Fruit fly (Drosophila melanogaster) whole organism, pupa: Measurements from ENCODE around the gene CG14561.

ENCODE experiments used
- CG10348 ChIP-seq: fragments of 200-800 bp; sonication (Bioruptor generic); IDR thresholded peaks from 2 replicates; pipeline ENCODE4 v1.3.6; 2022; ENCODE audit warnings: missing biosample characterization, missing genetic modification characterization
- CG12605 ChIP-seq: fragments of 200-800 bp; sonication (Bioruptor generic); IDR thresholded peaks from 2 replicates; pipeline ENCODE4 v1.3.6; 2022; ENCODE audit warnings: missing biosample characterization, missing genetic modification characterization
- CG13204 ChIP-seq: fragments of 200-800 bp; sonication (Bioruptor generic); optimal IDR thresholded peaks from 2 replicates; lab custom pipeline; 2018; ENCODE audit warnings: missing biosample characterization, mild to moderate bottlenecking, missing genetic modification characterization, moderate library complexity
- CG14655 ChIP-seq: fragments of 200-800 bp; sonication (Bioruptor generic); optimal IDR thresholded peaks from 3 replicates; lab custom pipeline; 2017; ENCODE audit warnings: mild to moderate bottlenecking, missing biosample characterization, missing genetic modification reagents, missing genetic modification characterization
- CG15710 ChIP-seq: fragments of 200-800 bp; sonication (Bioruptor generic); optimal IDR thresholded peaks from 2 replicates; lab custom pipeline; 2018; ENCODE audit warnings: missing biosample characterization, mild to moderate bottlenecking, missing genetic modification characterization, moderate library complexity
- CG17806 ChIP-seq: fragments of 200-800 bp; sonication (Bioruptor generic); optimal IDR thresholded peaks from 2 replicates; lab custom pipeline; 2018; ENCODE audit warnings: missing biosample characterization, mild to moderate bottlenecking, missing genetic modification characterization, moderate library complexity
- CG32121 ChIP-seq: fragments of 200-800 bp; sonication (Bioruptor generic); IDR thresholded peaks from 2 replicates; pipeline ENCODE4 v1.3.6; 2022; ENCODE audit warnings: missing biosample characterization, missing genetic modification characterization
- CG34367 ChIP-seq: fragments of 200-800 bp; sonication (Bioruptor generic); optimal IDR thresholded peaks from 2 replicates; lab custom pipeline; 2018; ENCODE audit warnings: missing biosample characterization, mild to moderate bottlenecking, missing genetic modification characterization
- CG4496 ChIP-seq: fragments of 200-800 bp; sonication (Bioruptor generic); IDR thresholded peaks from 3 replicates; pipeline ENCODE4 v1.3.6; 2022; ENCODE audit warnings: missing biosample characterization, missing genetic modification characterization
- CG8159 ChIP-seq: fragments of 200-800 bp; sonication (Bioruptor generic); optimal IDR thresholded peaks from 3 replicates; lab custom pipeline; 2018; ENCODE audit warnings: missing biosample characterization, mild to moderate bottlenecking, missing genetic modification characterization, moderate library complexity
- CG8301 ChIP-seq: fragments of 200-800 bp; sonication (Bioruptor generic); optimal IDR thresholded peaks from 2 replicates; lab custom pipeline; 2018; ENCODE audit warnings: missing biosample characterization, mild to moderate bottlenecking, missing genetic modification characterization
- CG9948 ChIP-seq: fragments of 200-800 bp; sonication (Bioruptor generic); optimal IDR thresholded peaks from 2 replicates; lab custom pipeline; 2018; ENCODE audit warnings: missing biosample characterization, mild to moderate bottlenecking, missing genetic modification characterization, moderate library complexity
- D1 ChIP-seq: fragments of 200-800 bp; sonication (Bioruptor generic); optimal IDR thresholded peaks from 2 replicates; lab custom pipeline; 2018; ENCODE audit warnings: missing biosample characterization, mild to moderate bottlenecking, missing genetic modification characterization, moderate library complexity
- EcR ChIP-seq: fragments of 200-800 bp; sonication (Bioruptor generic); optimal IDR thresholded peaks from 3 replicates; lab custom pipeline; 2019; ENCODE audit warnings: missing biosample characterization, missing genetic modification characterization, mild to moderate bottlenecking, moderate library complexity, missing genetic modification reagents
- Ets98B ChIP-seq: fragments of 200-800 bp; sonication (Bioruptor generic); IDR thresholded peaks from 2 replicates; pipeline ENCODE4 v1.3.6; 2022; ENCODE audit warnings: missing biosample characterization, missing genetic modification characterization
- Pif1A ChIP-seq: fragments of 200-800 bp; sonication (Bioruptor generic); optimal IDR thresholded peaks from 3 replicates; lab custom pipeline; 2016; ENCODE audit warnings: missing biosample characterization, missing genetic modification characterization
- Pif1B ChIP-seq: fragments of 200-800 bp; sonication (Bioruptor generic); optimal IDR thresholded peaks from 3 replicates; lab custom pipeline; 2016; ENCODE audit warnings: missing biosample characterization, missing genetic modification characterization
- Snoo ChIP-seq: fragments of 200-800 bp; sonication (Bioruptor generic); optimal IDR thresholded peaks from 3 replicates; lab custom pipeline; 2017; ENCODE audit warnings: missing biosample characterization, mild to moderate bottlenecking, missing genetic modification characterization, inconsistent platforms
- fd96Ca ChIP-seq: fragments of 200-800 bp; sonication (Bioruptor generic); IDR thresholded peaks from 3 replicates; pipeline ENCODE4 v1.3.6; 2022; ENCODE audit warnings: missing biosample characterization, missing genetic modification characterization
- gl ChIP-seq: fragments of 200-800 bp; sonication (Bioruptor generic); optimal IDR thresholded peaks from 2 replicates; lab custom pipeline; 2018; ENCODE audit warnings: missing biosample characterization, mild to moderate bottlenecking, missing genetic modification characterization
- rn ChIP-seq: fragments of 200-800 bp; sonication (Bioruptor generic); IDR thresholded peaks from 2 replicates; pipeline ENCODE4 v1.3.6; 2022; ENCODE audit warnings: missing biosample characterization, missing genetic modification characterization

CG14561 gene

dm6 chr3L:22065694-22066093, at the start of gene CG14561:
TSS of gene CG14561 (plus strand) at chr3L:22065907.
- TF ChIP-seq Ets98B (GFP tag; lab: Robert Waterston, UW): 0 out of 2 replicates have a peak, but pooled peaks have one; percentile 12
- TF ChIP-seq CG15710 (tag; lab: Kevin White, UChicago): no peak
- no peak for TF ChIP-seq CG9948 (tag; lab: Kevin White, UChicago)
- TF ChIP-seq CG4496 (GFP tag; lab: Robert Waterston, UW): 0 out of 3 replicates have a peak, but pooled peaks have one; percentile 8
- no peak for TF ChIP-seq CG32121 (GFP tag; lab: Robert Waterston, UW)
- 0 out of 2 replicates have a peak, but pooled peaks have one; percentile 21 for TF ChIP-seq rn (GFP tag; lab: Robert Waterston, UW)

DNA sequence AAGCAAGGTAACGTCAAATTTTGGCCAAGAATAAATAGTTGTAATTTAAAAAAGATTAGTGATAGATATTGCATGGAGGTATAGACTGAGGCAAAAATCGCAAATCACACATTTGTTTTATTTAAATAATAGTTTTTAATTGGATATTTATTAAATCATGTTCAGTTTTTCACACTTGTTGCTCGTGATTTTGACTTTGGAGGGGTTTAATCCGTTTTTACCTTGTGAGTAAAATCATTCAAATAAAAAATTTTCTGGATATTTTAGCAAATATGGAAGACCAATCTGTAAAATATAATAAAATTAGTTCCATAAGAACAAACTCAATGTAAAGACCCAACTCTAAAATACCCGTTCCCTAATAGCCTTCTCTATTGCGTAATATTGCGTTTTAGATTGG, 37.5 kb upstream of the CG14561 start, which contains the start of gene CG7140:
TSS of gene CG7140 (minus strand) at position 101 of the 400 bp plus-strand sequence.
- TF ChIP-seq CG9948 (tag; lab: Kevin White, UChicago): no peak
- TF ChIP-seq CG8301 (tag; lab: Kevin White, UChicago): no peak
- TF ChIP-seq Pif1A: no peak

dm6 chr3L:22029670-22030069, 36.0 kb upstream of the CG14561 start, which contains the start of gene CG43392:
TSS of gene CG43392 (minus strand) at chr3L:22029770.
- TF ChIP-seq CG32121 (GFP tag; lab: Robert Waterston, UW) (no peak), CG13204 (no peak), CG12605 (no peak), Pif1B (GFP tag; lab: Kevin White, UChicago) (no peak), CG17806 (tag; lab: Kevin White, UChicago) (no peak), Snoo (tag; lab: Kevin White, UChicago) (no peak), CG14655 (GFP tag; lab: Kevin White, UChicago) (no peak)

DNA sequence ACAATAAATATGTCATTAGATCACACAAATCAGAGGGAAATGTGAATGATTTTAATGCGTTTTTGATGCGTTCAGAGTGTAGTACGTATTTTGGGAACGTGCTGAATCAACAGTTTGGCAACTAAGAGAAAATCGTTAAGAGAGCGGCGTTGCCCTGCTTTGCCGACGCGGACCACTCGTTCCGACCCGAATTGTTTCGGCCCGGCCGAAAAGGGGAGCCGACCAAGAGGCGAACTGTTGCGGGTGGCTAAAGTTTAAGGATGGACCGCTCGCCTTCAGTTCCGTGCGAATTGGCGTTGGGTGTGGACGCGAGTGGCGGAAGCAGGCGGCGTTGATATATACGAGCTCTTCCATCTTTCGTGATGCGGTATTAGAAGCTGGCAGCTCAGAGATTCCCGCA, 31.0 kb upstream of the CG14561 start, which contains the start of gene Oct-TyrR:
TSS of gene Oct-TyrR (plus strand) at position 287 of the 400 bp plus-strand sequence.
- TF ChIP-seq CG17806 (tag; lab: Kevin White, UChicago): no peak
- 0 out of 3 replicates have a peak, but pooled peaks have one; percentile 26 for TF ChIP-seq CG4496 (GFP tag; lab: Robert Waterston, UW)
- TF ChIP-seq Pif1A: no peak
- no peak for TF ChIP-seq Ets98B (GFP tag; lab: Robert Waterston, UW)

DNA sequence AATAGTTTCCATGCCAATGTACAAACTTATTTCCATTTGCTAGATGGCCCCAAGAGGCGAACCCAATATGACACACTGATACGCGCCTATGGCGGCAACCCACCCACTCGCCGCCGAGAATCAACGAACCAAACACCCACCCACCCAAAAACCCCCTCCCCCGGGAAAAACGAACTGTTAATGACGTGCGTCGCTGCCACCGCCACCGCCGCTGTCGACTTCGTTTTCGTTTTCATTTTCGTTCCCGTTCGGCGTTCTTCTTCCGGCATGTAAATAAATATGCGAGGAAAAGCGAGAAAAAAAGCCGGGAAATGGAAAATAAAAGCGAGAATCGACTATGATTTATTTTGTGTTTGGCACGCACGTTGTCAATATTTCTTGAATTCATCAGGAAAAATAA, 14.6 kb upstream of the CG14561 start:
- TF ChIP-seq EcR (GFP tag; lab: Kevin White, UChicago) (no peak), Pif1A (no peak), CG4496 (GFP tag; lab: Robert Waterston, UW) (no peak), fd96Ca (GFP tag; lab: Robert Waterston, UW) (no peak), CG9948 (tag; lab: Kevin White, UChicago) (no peak), CG8159 (tag; lab: Kevin White, UChicago) (no peak), CG17806 (tag; lab: Kevin White, UChicago) (no peak), Snoo (tag; lab: Kevin White, UChicago) (no peak), CG10348 (GFP tag; lab: Robert Waterston, UW) (no peak), gl (tag; lab: Kevin White, UChicago) (no peak), CG8301 (tag; lab: Kevin White, UChicago) (no peak), Ets98B (GFP tag; lab: Robert Waterston, UW) (no peak), CG12605 (no peak), CG15710 (tag; lab: Kevin White, UChicago) (no peak), CG13204 (no peak), D1 (tag; lab: Kevin White, UChicago) (no peak)

dm6 chr3L:22053343-22053742, 12.4 kb upstream of the CG14561 start:
- TF ChIP-seq CG34367 (no peak), CG12605 (no peak), Ets98B (GFP tag; lab: Robert Waterston, UW) (no peak), D1 (tag; lab: Kevin White, UChicago) (no peak), CG10348 (GFP tag; lab: Robert Waterston, UW) (no peak), fd96Ca (GFP tag; lab: Robert Waterston, UW) (no peak), CG9948 (tag; lab: Kevin White, UChicago) (no peak), Pif1B (GFP tag; lab: Kevin White, UChicago) (no peak), EcR (GFP tag; lab: Kevin White, UChicago) (no peak), Snoo (tag; lab: Kevin White, UChicago) (no peak), gl (tag; lab: Kevin White, UChicago) (no peak)

DNA sequence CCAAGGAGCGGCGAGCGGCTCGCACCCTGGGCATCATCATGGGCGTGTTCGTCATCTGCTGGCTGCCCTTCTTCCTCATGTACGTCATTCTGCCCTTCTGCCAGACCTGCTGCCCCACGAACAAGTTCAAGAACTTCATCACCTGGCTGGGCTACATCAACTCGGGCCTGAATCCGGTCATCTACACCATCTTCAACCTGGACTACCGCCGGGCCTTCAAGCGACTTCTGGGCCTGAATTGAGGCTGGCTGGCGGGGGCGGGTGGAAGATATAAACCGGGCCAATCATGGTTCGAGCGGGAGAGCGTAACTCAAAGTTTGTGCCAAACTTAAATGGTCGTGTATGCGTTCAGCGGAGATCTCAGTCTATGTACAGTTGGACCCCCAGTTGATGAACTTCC, 1.9 kb upstream of the CG14561 start:
- TF ChIP-seq EcR (GFP tag; lab: Kevin White, UChicago) (peak; percentile 51), CG10348 (GFP tag; lab: Robert Waterston, UW) (no peak), CG15710 (tag; lab: Kevin White, UChicago) (no peak), gl (tag; lab: Kevin White, UChicago) (no peak), Pif1B (GFP tag; lab: Kevin White, UChicago) (no peak), Pif1A (no peak), CG8301 (tag; lab: Kevin White, UChicago) (no peak), CG9948 (tag; lab: Kevin White, UChicago) (no peak), CG17806 (tag; lab: Kevin White, UChicago) (no peak), CG13204 (peak; percentile 41), CG8159 (tag; lab: Kevin White, UChicago) (no peak), Ets98B (GFP tag; lab: Robert Waterston, UW) (no peak)
